Worm (Caenorhabditis elegans) whole organism, mixed stage, embryonic: Measurements from ENCODE around the gene sedl-1.

Source experiments
- M03D4.4 ChIP-seq: sonication (generic microtip); optimal IDR thresholded peaks from 2 replicates; lab custom pipeline; 2017; ENCODE audit warnings: mild to moderate bottlenecking, missing genetic modification characterization, missing compliant biosample characterization
- bed-3 ChIP-seq: fragments of 200-800 bp; sonication (Bioruptor generic); optimal IDR thresholded peaks from 3 replicates; lab custom pipeline; 2018; ENCODE audit warnings: mild to moderate bottlenecking, missing genetic modification characterization, moderate library complexity, missing compliant biosample characterization
- ceh-39 ChIP-seq: fragments of 150-350 bp; optimal IDR thresholded peaks from 2 replicates; lab custom pipeline; 2014; ENCODE audit warnings: missing biosample characterization, missing genetic modification characterization
- ceh-83 ChIP-seq: fragments of 200-800 bp; sonication (Bioruptor generic); optimal IDR thresholded peaks from 2 replicates; lab custom pipeline; 2018; ENCODE audit warnings: mild to moderate bottlenecking, missing genetic modification characterization, missing compliant biosample characterization
- ces-1 ChIP-seq: fragments of 150-350 bp; optimal IDR thresholded peaks from 2 replicates; lab custom pipeline; 2014; ENCODE audit warnings: missing biosample characterization, missing genetic modification reagents, missing genetic modification characterization
- cnd-1 ChIP-seq: fragments of 200-800 bp; sonication (Bioruptor generic); optimal IDR thresholded peaks from 2 replicates; lab custom pipeline; 2018; ENCODE audit warnings: mild to moderate bottlenecking, missing genetic modification characterization, missing compliant biosample characterization
- elt-1 ChIP-seq: sonication (generic microtip); optimal IDR thresholded peaks from 2 replicates; lab custom pipeline; 2017; ENCODE audit warnings: missing genetic modification characterization, mild to moderate bottlenecking, missing compliant biosample characterization, antibody characterized with exemption, moderate library complexity, borderline replicate concordance; ENCODE audit not compliant: insufficient read depth
- elt-3 ChIP-seq: fragments of 150-350 bp; optimal IDR thresholded peaks from 2 replicates; lab custom pipeline; 2014; ENCODE audit warnings: missing biosample characterization, missing genetic modification characterization
- flh-1 ChIP-seq: fragments of 200-800 bp; sonication (Bioruptor generic); optimal IDR thresholded peaks from 2 replicates; lab custom pipeline; 2018; ENCODE audit warnings: mild to moderate bottlenecking, missing genetic modification characterization, moderate library complexity, missing compliant biosample characterization
- ham-2 ChIP-seq: fragments of 200-800 bp; sonication (Bioruptor generic); optimal IDR thresholded peaks from 2 replicates; lab custom pipeline; 2018; ENCODE audit warnings: mild to moderate bottlenecking, missing genetic modification characterization, missing compliant biosample characterization
- hlh-1 ChIP-seq: fragments of 150-350 bp; optimal IDR thresholded peaks from 2 replicates; lab custom pipeline; 2014; ENCODE audit warnings: missing biosample characterization, missing genetic modification reagents, missing genetic modification characterization
- lin-13 ChIP-seq: fragments of 150-350 bp; optimal IDR thresholded peaks from 2 replicates; lab custom pipeline; 2014; ENCODE audit warnings: missing biosample characterization, missing genetic modification characterization
- lin-32 ChIP-seq: fragments of 200-800 bp; sonication (Bioruptor generic); optimal IDR thresholded peaks from 2 replicates; lab custom pipeline; 2018; ENCODE audit warnings: mild to moderate bottlenecking, missing genetic modification characterization, missing compliant biosample characterization
- lsy-2 ChIP-seq: fragments of 150-350 bp; optimal IDR thresholded peaks from 2 replicates; lab custom pipeline; 2014; ENCODE audit warnings: missing biosample characterization, missing genetic modification characterization
- mab-5 ChIP-seq: fragments of 150-350 bp; optimal IDR thresholded peaks from 2 replicates; lab custom pipeline; 2014; ENCODE audit warnings: missing biosample characterization, missing genetic modification characterization
- mep-1 ChIP-seq: fragments of 150-350 bp; optimal IDR thresholded peaks from 2 replicates; lab custom pipeline; 2017; ENCODE audit warnings: missing biosample characterization, missing genetic modification reagents, missing genetic modification characterization, inconsistent platforms
- nhr-12 ChIP-seq: fragments of 150-350 bp; optimal IDR thresholded peaks from 2 replicates; lab custom pipeline; 2014; ENCODE audit warnings: missing biosample characterization, missing genetic modification characterization
- nhr-2 ChIP-seq: fragments of 150-350 bp; optimal IDR thresholded peaks from 2 replicates; lab custom pipeline; 2014; ENCODE audit warnings: missing biosample characterization, missing genetic modification characterization
- nhr-237 ChIP-seq: fragments of 150-350 bp; optimal IDR thresholded peaks from 2 replicates; lab custom pipeline; 2014; ENCODE audit warnings: missing biosample characterization, missing genetic modification characterization
- nhr-28 ChIP-seq: fragments of 150-350 bp; optimal IDR thresholded peaks from 2 replicates; lab custom pipeline; 2014; ENCODE audit warnings: missing biosample characterization, missing genetic modification characterization
- nhr-76 ChIP-seq: sonication (generic microtip); optimal IDR thresholded peaks from 2 replicates; lab custom pipeline; 2017; ENCODE audit warnings: missing biosample characterization, missing genetic modification characterization
- pha-4 ChIP-seq: fragments of 150-350 bp; optimal IDR thresholded peaks from 2 replicates; lab custom pipeline; 2018; ENCODE audit warnings: missing biosample characterization, missing genetic modification reagents, missing genetic modification characterization
- sem-2 ChIP-seq: fragments of 200-800 bp; sonication (Bioruptor generic); optimal IDR thresholded peaks from 2 replicates; lab custom pipeline; 2018; ENCODE audit warnings: mild to moderate bottlenecking, missing genetic modification characterization, missing compliant biosample characterization
- snpc-4 ChIP-seq: fragments of 150-350 bp; optimal IDR thresholded peaks from 2 replicates; lab custom pipeline; 2014; ENCODE audit warnings: missing biosample characterization, missing genetic modification characterization
- sptf-1 ChIP-seq: sonication (generic microtip); optimal IDR thresholded peaks from 2 replicates; lab custom pipeline; 2017; ENCODE audit warnings: mild to moderate bottlenecking, missing genetic modification characterization, moderate library complexity, missing compliant biosample characterization
- tbx-8 ChIP-seq: fragments of 200-800 bp; sonication (Bioruptor generic); optimal IDR thresholded peaks from 2 replicates; lab custom pipeline; 2018; ENCODE audit warnings: mild to moderate bottlenecking, missing genetic modification characterization, moderate library complexity, missing compliant biosample characterization
- unc-120 ChIP-seq: sonication (generic microtip); optimal IDR thresholded peaks from 2 replicates; lab custom pipeline; 2017; ENCODE audit warnings: missing genetic modification characterization, missing compliant biosample characterization; ENCODE audit not compliant: poor library complexity, severe bottlenecking
- unc-39 ChIP-seq: fragments of 150-350 bp; optimal IDR thresholded peaks from 2 replicates; lab custom pipeline; 2014; ENCODE audit warnings: missing biosample characterization, missing genetic modification characterization
- unc-62 ChIP-seq: fragments of 150-350 bp; optimal IDR thresholded peaks from 2 replicates; lab custom pipeline; 2014; ENCODE audit warnings: missing biosample characterization, missing genetic modification reagents, missing genetic modification characterization
- ztf-11 ChIP-seq: fragments of 150-350 bp; optimal IDR thresholded peaks from 2 replicates; lab custom pipeline; 2014; ENCODE audit warnings: missing biosample characterization, missing genetic modification characterization

The sedl-1 gene

DNA sequence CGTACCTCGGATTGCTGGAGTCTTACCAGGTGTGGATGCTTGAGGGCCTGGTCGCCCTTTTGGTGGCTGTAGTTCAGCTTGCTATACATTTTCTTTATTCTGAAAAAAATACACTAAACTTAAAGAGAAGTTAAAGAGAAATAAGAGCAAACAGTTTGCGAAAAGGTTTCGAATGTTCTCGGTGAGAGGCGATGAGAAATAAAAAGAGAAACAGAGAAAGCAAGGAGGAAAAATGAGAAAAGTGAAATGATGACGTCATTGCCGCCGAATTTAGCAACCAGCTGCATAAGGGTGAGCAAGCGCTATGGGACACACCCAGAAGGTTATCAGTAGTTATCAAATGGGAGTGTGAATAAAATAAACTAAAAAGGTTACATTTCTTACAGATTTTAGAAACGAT is 13.7 kb upstream of the sedl-1 start, which contains the start of gene cebp-1:
Gene cebp-1 (minus strand): TSS at position 99 of the 400 bp plus-strand sequence.
- TF ChIP-seq snpc-4 (tag; lab: Kevin White, UChicago) (no peak), unc-62 (GFP tag; lab: Kevin White, UChicago) (no peak), sem-2 (GFP tag; lab: Kevin White, UChicago) (no peak), nhr-237 (tag; lab: Kevin White, UChicago) (no peak), nhr-76 (tag; lab: Kevin White, UChicago) (no peak), ceh-39 (tag; lab: Kevin White, UChicago) (no peak), pha-4 (tag; lab: Kevin White, UChicago) (no peak), nhr-2 (tag; lab: Kevin White, UChicago) (no peak), bed-3 (GFP tag; lab: Kevin White, UChicago) (no peak), mep-1 (tag; lab: Kevin White, UChicago) (no peak), elt-1 (tag; lab: Kevin White, UChicago) (no peak)
- TF ChIP-seq, all 35 proteins: peak for 0

DNA sequence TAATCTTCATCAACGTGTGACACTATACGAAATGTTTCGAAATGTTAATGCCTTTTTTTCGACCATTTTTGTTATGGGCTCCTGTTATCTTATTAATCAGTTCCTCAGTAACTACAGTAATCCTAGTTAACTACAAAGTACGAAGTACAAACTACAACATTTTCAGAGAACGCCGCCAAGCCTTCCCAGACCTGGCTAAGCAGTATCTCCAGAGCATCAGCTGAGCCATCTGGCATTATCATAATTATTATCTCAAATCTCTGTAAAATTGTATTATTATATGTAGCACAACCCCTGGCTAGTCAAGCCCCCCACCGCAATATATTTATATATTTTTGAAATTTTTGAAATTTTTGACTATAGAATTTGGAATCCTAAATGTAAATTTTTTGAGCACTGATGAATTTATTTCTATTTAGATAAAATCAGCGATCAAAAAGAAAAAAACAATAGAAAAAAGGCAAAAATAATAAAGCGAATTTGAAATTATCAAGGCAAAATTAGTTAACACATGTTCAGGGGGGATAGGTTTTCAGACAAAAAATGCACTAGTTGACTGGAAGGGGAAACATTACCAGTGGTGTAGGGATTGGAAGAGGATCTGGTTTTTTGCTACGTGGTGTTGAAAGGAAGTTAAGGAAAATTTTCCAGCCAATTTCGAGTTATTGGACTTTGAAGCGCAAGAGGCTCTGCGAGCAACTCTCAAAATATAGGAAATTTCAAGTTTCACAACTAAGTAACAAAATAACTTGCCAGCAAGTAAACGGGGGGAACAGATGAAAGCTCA is 11.9 kb upstream of the sedl-1 start:
- TF ChIP-seq bed-3 (GFP tag; lab: Kevin White, UChicago), result no peak
- TF ChIP-seq unc-120 (tag; lab: Kevin White, UChicago), result no peak
- no peak for TF ChIP-seq sem-2 (GFP tag; lab: Kevin White, UChicago)
- TF ChIP-seq nhr-2 (tag; lab: Kevin White, UChicago), result no peak
- no peak for TF ChIP-seq ceh-83 (GFP tag; lab: Kevin White, UChicago)

DNA sequence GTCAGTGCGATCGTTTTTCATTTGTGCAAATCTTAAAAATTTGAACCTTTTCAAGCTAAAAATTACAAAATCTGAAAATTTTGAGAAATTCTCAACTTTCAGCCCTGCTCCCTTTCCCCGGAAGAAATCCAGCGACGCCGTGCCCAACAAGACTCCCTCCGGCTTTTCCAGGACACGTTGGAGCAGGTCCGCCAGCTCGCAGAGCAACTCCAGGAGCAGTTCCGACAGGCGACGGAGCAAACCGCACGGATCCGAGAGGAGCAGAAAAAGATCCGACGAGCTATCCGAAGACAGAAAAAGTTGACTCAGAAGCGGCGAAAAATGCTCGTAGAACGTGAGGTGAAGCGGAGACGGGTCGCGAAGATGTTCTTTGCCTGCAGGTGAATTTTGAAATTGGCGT is 11.2 kb upstream of the sedl-1 start:
- TF ChIP-seq unc-39 (tag; lab: Kevin White, UChicago) (no peak), elt-1 (tag; lab: Kevin White, UChicago) (no peak), lin-32 (GFP tag; lab: Kevin White, UChicago) (no peak), sptf-1 (tag; lab: Kevin White, UChicago) (no peak), nhr-28 (tag; lab: Kevin White, UChicago) (no peak), M03D4.4 (tag; lab: Kevin White, UChicago) (no peak), mab-5 (tag; lab: Kevin White, UChicago) (no peak), pha-4 (tag; lab: Kevin White, UChicago) (no peak), bed-3 (GFP tag; lab: Kevin White, UChicago) (no peak), nhr-237 (tag; lab: Kevin White, UChicago) (no peak), ztf-11 (tag; lab: Kevin White, UChicago) (no peak), flh-1 (GFP tag; lab: Kevin White, UChicago) (no peak), unc-62 (GFP tag; lab: Kevin White, UChicago) (no peak), lsy-2 (tag; lab: Kevin White, UChicago) (no peak), elt-3 (tag; lab: Kevin White, UChicago) (no peak), nhr-76 (tag; lab: Kevin White, UChicago) (no peak), ceh-83 (GFP tag; lab: Kevin White, UChicago) (no peak), mep-1 (tag; lab: Kevin White, UChicago) (no peak)

DNA sequence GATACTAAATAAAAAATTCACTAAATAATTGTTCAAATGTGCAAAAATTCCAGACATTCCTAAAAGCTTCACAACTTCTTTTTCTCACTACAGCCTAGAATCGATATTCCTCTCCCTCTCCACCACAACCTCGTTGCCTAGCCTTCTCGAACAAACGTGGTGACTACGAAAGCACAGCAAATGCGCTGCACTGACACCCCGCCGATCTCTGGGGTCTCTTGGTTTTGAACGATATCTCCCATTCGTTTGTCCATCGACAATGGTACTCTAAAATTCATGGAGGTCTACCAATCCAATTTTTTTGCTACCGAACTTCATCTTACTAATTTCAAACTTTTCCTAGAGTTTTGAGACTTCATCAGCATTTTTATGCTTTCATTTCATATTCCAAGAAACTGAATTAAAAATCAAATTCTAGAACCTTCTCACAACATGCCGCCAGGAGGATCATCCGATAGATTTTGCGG is 10.3 kb upstream of the sedl-1 start, which contains the start of gene W05H7.1:
Gene W05H7.1 (plus strand): TSS at position 417 of the 467 bp plus-strand sequence.
- TF ChIP-seq lsy-2 (tag; lab: Kevin White, UChicago), result peak; percentile 28
- TF ChIP-seq cnd-1 (tag; lab: Kevin White, UChicago), result no peak
- no peak for TF ChIP-seq nhr-12 (tag; lab: Kevin White, UChicago)
- TF ChIP-seq snpc-4 (tag; lab: Kevin White, UChicago), result no peak
- peak; percentile 10 for TF ChIP-seq nhr-237 (tag; lab: Kevin White, UChicago)
- peak; percentile 48 for TF ChIP-seq ham-2
- TF ChIP-seq nhr-2 (tag; lab: Kevin White, UChicago), result no peak
- TF ChIP-seq mep-1 (tag; lab: Kevin White, UChicago), result peak; percentile 59
- TF ChIP-seq tbx-8 (GFP tag; lab: Kevin White, UChicago), result no peak
- peak; percentile 21 for TF ChIP-seq ces-1 (GFP tag; lab: Kevin White, UChicago)
- peak; percentile 32 for TF ChIP-seq lin-13
- peak; percentile 38 for TF ChIP-seq hlh-1 (tag; lab: Kevin White, UChicago)
- TF ChIP-seq ceh-39 (tag; lab: Kevin White, UChicago), result peak; percentile 47
